Worm (Caenorhabditis elegans) whole organism, L4 larva: ENCODE data around the gene swan-1.

Experiments
- F10B5.3 ChIP-seq: sonication (generic microtip); optimal IDR thresholded peaks from 2 replicates; lab custom pipeline; 2016; ENCODE audit warnings: mild to moderate bottlenecking, missing genetic modification characterization, missing compliant biosample characterization
- R02D3.7 ChIP-seq: fragments of 150-350 bp; sonication (generic microtip); optimal IDR thresholded peaks from 3 replicates; lab custom pipeline; 2014; ENCODE audit warnings: missing biosample characterization, missing genetic modification characterization
- T20F7.1 ChIP-seq: fragments of 200-800 bp; sonication (Bioruptor generic); optimal IDR thresholded peaks from 2 replicates; lab custom pipeline; 2018; ENCODE audit warnings: mild to moderate bottlenecking, missing genetic modification characterization, missing compliant biosample characterization
- ZK546.5 ChIP-seq, 2 experiments: sonication (generic microtip); optimal IDR thresholded peaks; 2 replicates each; lab custom pipeline; 2017; ENCODE audit warnings: missing biosample characterization in 2 of 2, missing genetic modification characterization in 2 of 2
- aly-2 ChIP-seq: sonication (generic microtip); optimal IDR thresholded peaks from 2 replicates; lab custom pipeline; 2018; ENCODE audit warnings: missing biosample characterization, missing genetic modification characterization
- ceh-20 ChIP-seq: fragments of 200-800 bp; sonication (Bioruptor generic); IDR thresholded peaks from 2 replicates; pipeline ENCODE4 v1.3.6; 2022; ENCODE audit warnings: missing genetic modification reagents, missing genetic modification characterization, missing compliant biosample characterization
- ceh-28 ChIP-seq: fragments of 150-350 bp; optimal IDR thresholded peaks from 2 replicates; lab custom pipeline; 2014; ENCODE audit warnings: missing biosample characterization, missing genetic modification reagents, missing genetic modification characterization
- ceh-44 ChIP-seq: fragments of 200-800 bp; sonication (Bioruptor generic); IDR thresholded peaks from 2 replicates; pipeline ENCODE4 v1.3.6; 2022; ENCODE audit warnings: missing genetic modification reagents, missing genetic modification characterization, missing compliant biosample characterization
- ceh-62 ChIP-seq: sonication (generic microtip); optimal IDR thresholded peaks from 2 replicates; lab custom pipeline; 2017; ENCODE audit warnings: missing biosample characterization, missing genetic modification characterization
- ceh-82 ChIP-seq: sonication (generic microtip); optimal IDR thresholded peaks from 2 replicates; lab custom pipeline; 2017; ENCODE audit warnings: missing biosample characterization, missing genetic modification characterization
- ctbp-1 ChIP-seq: fragments of 200-800 bp; sonication (Bioruptor generic); IDR thresholded peaks from 2 replicates; pipeline ENCODE4 v1.3.6; 2022; ENCODE audit warnings: missing genetic modification reagents, missing genetic modification characterization, missing compliant biosample characterization
- dmd-6 ChIP-seq: fragments of 200-800 bp; sonication (Bioruptor generic); IDR thresholded peaks from 2 replicates; pipeline ENCODE4 v1.3.6; 2022; ENCODE audit warnings: missing genetic modification reagents, missing genetic modification characterization, missing compliant biosample characterization
- dmd-8 ChIP-seq: fragments of 200-800 bp; sonication (Bioruptor generic); IDR thresholded peaks from 2 replicates; pipeline ENCODE4 v1.3.6; 2022; ENCODE audit warnings: missing genetic modification characterization, missing compliant biosample characterization
- dpl-1 ChIP-seq: fragments of 150-350 bp; optimal IDR thresholded peaks from 2 replicates; lab custom pipeline; 2014; ENCODE audit warnings: missing biosample characterization, missing genetic modification reagents, missing genetic modification characterization
- dve-1 ChIP-seq: sonication (generic microtip); optimal IDR thresholded peaks from 2 replicates; lab custom pipeline; 2017; ENCODE audit warnings: antibody characterized with exemption, mild to moderate bottlenecking, missing genetic modification characterization, missing compliant biosample characterization; ENCODE audit not compliant: insufficient read depth
- egl-27 ChIP-seq: sonication (generic microtip); optimal IDR thresholded peaks from 3 replicates; lab custom pipeline; 2017; ENCODE audit warnings: missing biosample characterization, missing genetic modification reagents, missing genetic modification characterization
- egl-43 ChIP-seq: fragments of 200-800 bp; sonication (Bioruptor generic); IDR thresholded peaks from 2 replicates; pipeline ENCODE4 v1.3.6; 2022; ENCODE audit warnings: missing genetic modification reagents, missing genetic modification characterization, missing compliant biosample characterization
- fkh-10 ChIP-seq: fragments of 150-350 bp; optimal IDR thresholded peaks from 2 replicates; lab custom pipeline; 2014; ENCODE audit warnings: missing biosample characterization, missing genetic modification reagents, missing genetic modification characterization
- hlh-11 ChIP-seq: fragments of 200-800 bp; sonication (Bioruptor generic); optimal IDR thresholded peaks from 2 replicates; lab custom pipeline; 2018; ENCODE audit warnings: mild to moderate bottlenecking, missing genetic modification characterization, missing compliant biosample characterization
- hmg-1.1 ChIP-seq: fragments of 200-800 bp; sonication (Bioruptor generic); IDR thresholded peaks from 2 replicates; pipeline ENCODE4 v1.3.6; 2022; ENCODE audit warnings: missing genetic modification reagents, missing genetic modification characterization, missing compliant biosample characterization
- jun-1 ChIP-seq: fragments of 150-350 bp; optimal IDR thresholded peaks from 2 replicates; lab custom pipeline; 2014; ENCODE audit warnings: missing biosample characterization, missing genetic modification reagents, missing genetic modification characterization
- lim-7 ChIP-seq: fragments of 200-800 bp; sonication (Bioruptor generic); IDR thresholded peaks from 2 replicates; pipeline ENCODE4 v1.3.6; 2022; ENCODE audit warnings: missing genetic modification characterization, missing compliant biosample characterization
- lin-1 ChIP-seq: fragments of 200-800 bp; sonication (Bioruptor generic); IDR thresholded peaks from 2 replicates; pipeline ENCODE4 v1.3.6; 2022; ENCODE audit warnings: missing genetic modification reagents, missing genetic modification characterization, missing compliant biosample characterization
- lin-15B ChIP-seq: fragments of 150-350 bp; sonication (generic microtip); optimal IDR thresholded peaks from 3 replicates; lab custom pipeline; 2014; ENCODE audit warnings: missing biosample characterization, missing genetic modification characterization
- lin-29 ChIP-seq: fragments of 200-800 bp; sonication (Bioruptor generic); IDR thresholded peaks from 2 replicates; pipeline ENCODE4 v1.3.6; 2022; ENCODE audit warnings: missing genetic modification reagents, missing genetic modification characterization, missing compliant biosample characterization
- lin-38 ChIP-seq: fragments of 200-800 bp; sonication (Bioruptor generic); IDR thresholded peaks from 2 replicates; pipeline ENCODE4 v1.3.6; 2022; ENCODE audit warnings: missing genetic modification reagents, missing genetic modification characterization, missing compliant biosample characterization
- lin-39 ChIP-seq: fragments of 150-350 bp; optimal IDR thresholded peaks from 2 replicates; lab custom pipeline; 2014; ENCODE audit warnings: missing biosample characterization, missing genetic modification reagents, missing genetic modification characterization
- lsy-2 ChIP-seq, 2 experiments: fragments of 150-350 bp in 1 of 2; sonication (generic microtip) in 1 of 2; optimal IDR thresholded peaks; 2 replicates each; lab custom pipeline; 2014 to 2017; ENCODE audit warnings: missing biosample characterization in 2 of 2, missing genetic modification characterization in 2 of 2
- madf-5 ChIP-seq, 2 experiments: fragments of 200-800 bp; sonication (Bioruptor generic); IDR thresholded peaks; 2 replicates each; pipeline ENCODE4 v1.3.6; 2022; ENCODE audit warnings: missing compliant biosample characterization in 2 of 2, missing genetic modification characterization in 2 of 2
- madf-9 ChIP-seq: fragments of 200-800 bp; sonication (Bioruptor generic); conservative IDR thresholded peaks from 2 replicates; pipeline ENCODE4 v1.3.6; 2022; ENCODE audit warnings: missing genetic modification reagents, missing genetic modification characterization, missing compliant biosample characterization
- mdl-1 ChIP-seq, 2 experiments: fragments of 150-350 bp in 1 of 2; sonication (generic microtip) in 1 of 2; optimal IDR thresholded peaks; 2 replicates each; lab custom pipeline; 2014 to 2017; ENCODE audit warnings: missing biosample characterization in 2 of 2, missing genetic modification characterization in 2 of 2
- mep-1 ChIP-seq: fragments of 150-350 bp; sonication (generic microtip); optimal IDR thresholded peaks from 3 replicates; lab custom pipeline; 2014; ENCODE audit warnings: missing biosample characterization, missing genetic modification characterization
- mes-2 ChIP-seq: sonication (generic microtip); optimal IDR thresholded peaks from 2 replicates; lab custom pipeline; 2016; ENCODE audit warnings: missing genotype, mild to moderate bottlenecking, missing genetic modification characterization, missing compliant biosample characterization; ENCODE audit not compliant: poor library complexity, severe bottlenecking
- nhr-102 ChIP-seq: sonication (generic microtip); optimal IDR thresholded peaks from 2 replicates; lab custom pipeline; 2016; ENCODE audit warnings: mild to moderate bottlenecking, missing genetic modification characterization, moderate library complexity, missing compliant biosample characterization
- nhr-11 ChIP-seq: fragments of 150-350 bp; optimal IDR thresholded peaks from 2 replicates; lab custom pipeline; 2014; ENCODE audit warnings: missing biosample characterization, missing genetic modification characterization
- nhr-41 ChIP-seq: fragments of 200-800 bp; sonication (Bioruptor generic); IDR thresholded peaks from 2 replicates; pipeline ENCODE4 v1.3.6; 2022; ENCODE audit warnings: missing genetic modification reagents, missing genetic modification characterization, missing compliant biosample characterization
- nhr-6 ChIP-seq: fragments of 150-350 bp; optimal IDR thresholded peaks from 2 replicates; lab custom pipeline; 2014; ENCODE audit warnings: missing biosample characterization, missing genetic modification characterization
- nhr-76 ChIP-seq: fragments of 150-350 bp; optimal IDR thresholded peaks from 2 replicates; lab custom pipeline; 2014; ENCODE audit warnings: missing biosample characterization, missing genetic modification characterization
- nhr-77 ChIP-seq: fragments of 150-350 bp; optimal IDR thresholded peaks from 2 replicates; lab custom pipeline; 2014; ENCODE audit warnings: missing biosample characterization, missing genetic modification characterization
- pha-4 ChIP-seq, 2 experiments: fragments of 150-350 bp in 1 of 2; fragments of 200-800 bp in 1 of 2; sonication (Bioruptor generic) in 1 of 2; IDR thresholded peaks in 1 of 2; optimal IDR thresholded peaks in 1 of 2; 2 replicates each; pipeline versions ENCODE4 v1.3.6 to Lab custom; 2014 to 2022; ENCODE audit warnings: missing genetic modification characterization in 2 of 2, missing genetic modification reagents in 2 of 2, missing biosample characterization in 1 of 2, missing compliant biosample characterization in 1 of 2
- php-3 ChIP-seq: fragments of 200-800 bp; sonication (Bioruptor generic); IDR thresholded peaks from 2 replicates; pipeline ENCODE4 v1.3.6; 2022; ENCODE audit warnings: missing genetic modification reagents, missing genetic modification characterization, missing compliant biosample characterization
- rbr-2 ChIP-seq: sonication (generic microtip); optimal IDR thresholded peaks from 2 replicates; lab custom pipeline; 2016; ENCODE audit warnings: missing genotype, missing genetic modification characterization, missing compliant biosample characterization
- saeg-2 ChIP-seq: fragments of 200-800 bp; sonication (Bioruptor generic); IDR thresholded peaks from 2 replicates; pipeline ENCODE4 v1.3.6; 2022; ENCODE audit warnings: missing genetic modification reagents, missing genetic modification characterization, missing compliant biosample characterization
- snpc-1.2 ChIP-seq: fragments of 200-800 bp; sonication (Bioruptor generic); IDR thresholded peaks from 2 replicates; pipeline ENCODE4 v1.3.6; 2022; ENCODE audit warnings: missing genetic modification reagents, missing genetic modification characterization, missing compliant biosample characterization
- snpc-4 ChIP-seq: fragments of 150-350 bp; optimal IDR thresholded peaks from 2 replicates; lab custom pipeline; 2014; ENCODE audit warnings: missing biosample characterization, missing genetic modification characterization
- tag-97 ChIP-seq: fragments of 200-800 bp; sonication (Bioruptor generic); IDR thresholded peaks from 2 replicates; pipeline ENCODE4 v1.3.6; 2022; ENCODE audit warnings: missing genetic modification characterization, missing compliant biosample characterization
- tra-1 ChIP-seq: fragments of 200-800 bp; sonication (Bioruptor generic); IDR thresholded peaks from 2 replicates; pipeline ENCODE4 v1.3.6; 2022; ENCODE audit warnings: missing genetic modification reagents, missing genetic modification characterization, missing compliant biosample characterization
- unc-39 ChIP-seq: sonication (generic microtip); optimal IDR thresholded peaks from 2 replicates; lab custom pipeline; 2017; ENCODE audit warnings: missing biosample characterization, missing genetic modification characterization
- vab-7 ChIP-seq: fragments of 200-800 bp; sonication (Bioruptor generic); IDR thresholded peaks from 2 replicates; pipeline ENCODE4 v1.3.6; 2022; ENCODE audit warnings: missing genetic modification reagents, missing genetic modification characterization, missing compliant biosample characterization
- zfp-3 ChIP-seq: fragments of 200-800 bp; sonication (Bioruptor generic); conservative IDR thresholded peaks from 2 replicates; pipeline ENCODE4 v1.3.6; 2022; ENCODE audit warnings: missing genetic modification reagents, missing genetic modification characterization, missing compliant biosample characterization
- zip-2 ChIP-seq: fragments of 150-350 bp; optimal IDR thresholded peaks from 2 replicates; lab custom pipeline; 2014; ENCODE audit warnings: missing biosample characterization, missing genetic modification characterization

swan-1 gene

ce11 chrV:13789362-13789761, 17.7 kb downstream of the swan-1 start (continued):
- TF ChIP-seq ctbp-1 (GFP tag; lab: Robert Waterston, UW) (peak; percentile 30; the same call in 1 of the 2 replicates), mep-1 (tag; lab: Kevin White, UChicago) (peak; percentile 92), ceh-44 (GFP tag; lab: Robert Waterston, UW) (no peak), fkh-10 (GFP tag; lab: Kevin White, UChicago) (peak; percentile 74), T20F7.1 (GFP tag; lab: Kevin White, UChicago) (peak; percentile 80), dmd-6 (GFP tag; lab: Robert Waterston, UW) (peak; percentile 82), mes-2 (tag; lab: Kevin White, UChicago) (peak; percentile 73), saeg-2 (GFP tag; lab: Robert Waterston, UW) (peak; percentile 52; the same call in 1 of the 2 replicates), nhr-11 (tag; lab: Kevin White, UChicago) (peak; percentile 96), egl-43 (GFP tag; lab: Robert Waterston, UW) (peak; percentile 70), jun-1 (tag; lab: Kevin White, UChicago) (no peak), madf-5 (GFP tag; IDR thresholded peaks at IDR 0.05; lab: Robert Waterston, UW) (no peak), nhr-41 (GFP tag; lab: Robert Waterston, UW) (no peak), tra-1 (peak; percentile 53), php-3 (GFP tag; lab: Robert Waterston, UW) (no peak), dmd-8 (GFP tag; lab: Robert Waterston, UW) (no peak), lin-39 (tag; lab: Kevin White, UChicago) (no peak), snpc-1.2 (GFP tag; lab: Robert Waterston, UW) (no peak), egl-27 (tag; lab: Kevin White, UChicago) (no peak), ceh-28 (tag; lab: Kevin White, UChicago) (peak; percentile 35), snpc-4 (tag; lab: Kevin White, UChicago) (no peak), zip-2 (no peak), lin-15B (tag; lab: Kevin White, UChicago) (peak; percentile 30), lim-7 (no peak), tag-97 (GFP tag; lab: Robert Waterston, UW) (no peak), lin-38 (GFP tag; lab: Robert Waterston, UW) (peak; percentile 80), F10B5.3 (tag; lab: Kevin White, UChicago) (peak; percentile 33), R02D3.7 (no peak), madf-9 (GFP tag; lab: Robert Waterston, UW) (peak; percentile 39; the same call in 1 of the 2 replicates), zfp-3 (GFP tag; lab: Robert Waterston, UW) (no peak), mdl-1 (tag; optimal IDR thresholded peaks at IDR 0.05; lab: Kevin White, UChicago) (peak; percentile 40 to 87), vab-7 (no peak), ZK546.5 (tag; optimal IDR thresholded peaks at IDR 0.05; lab: Kevin White, UChicago) (no peak), nhr-6 (tag; lab: Kevin White, UChicago) (peak; percentile 99), rbr-2 (tag; lab: Kevin White, UChicago) (peak; percentile 77), ceh-20 (GFP tag; lab: Robert Waterston, UW) (peak; percentile 82), lsy-2 (tag; optimal IDR thresholded peaks at IDR 0.05; lab: Kevin White, UChicago) (peak; percentile 84 to 88), ceh-82 (tag; lab: Kevin White, UChicago) (no peak), dpl-1 (GFP tag; lab: Kevin White, UChicago) (peak; percentile 39), pha-4 (GFP tag; IDR thresholded peaks at IDR 0.05; lab: Robert Waterston, UW) (peak; percentile 56), pha-4 (tag; optimal IDR thresholded peaks at IDR 0.05; lab: Kevin White, UChicago) (peak; percentile 72), nhr-76 (no peak), lin-29 (GFP tag; lab: Robert Waterston, UW) (no peak), ceh-62 (tag; lab: Kevin White, UChicago) (no peak), hmg-1.1 (peak; percentile 83), aly-2 (no peak), unc-39 (tag; lab: Kevin White, UChicago) (peak; percentile 31), nhr-102 (tag; lab: Kevin White, UChicago) (peak; percentile 36), hlh-11 (tag; lab: Kevin White, UChicago) (peak; percentile 91), lin-1 (GFP tag; lab: Robert Waterston, UW) (peak; percentile 40; the same call in 1 of the 2 replicates), dve-1 (tag; lab: Kevin White, UChicago) (peak; percentile 95), nhr-77 (tag; lab: Kevin White, UChicago) (peak; percentile 94)
